Fruit fly (Drosophila melanogaster) S2 (cell line): Measurements from ENCODE around the gene mRpL1.

ENCODE experiments used
- CG8478 ChIP-seq: fragments of >200 bp; optimal IDR thresholded peaks from 2 replicates; lab custom pipeline; 2018
- CTCF ChIP-seq, 2 experiments: fragments of >200 bp; optimal IDR thresholded peaks; 2 replicates each; lab custom pipeline; 2018

dm6 chr3R:8334982-8335381 is 33.7 kb downstream of the mRpL1 start:
- TF ChIP-seq CTCF (optimal IDR thresholded peaks at IDR 0.05; lab: Kevin White, UChicago) (no peak), CG8478 (no peak)
